Worm (Caenorhabditis elegans) whole organism, L1 larva: ENCODE data around the gene mks-3.
A peak's percentile ranks its signal among the peaks of the same experiment; 100 is the strongest.

Experiments
- C34B4.2 ChIP-seq: sonication (generic microtip); optimal IDR thresholded peaks from 2 replicates; lab custom pipeline; 2017; ENCODE audit warnings: mild to moderate bottlenecking, missing genetic modification characterization, missing compliant biosample characterization
- F16B12.6 ChIP-seq: fragments of 150-350 bp; optimal IDR thresholded peaks from 2 replicates; lab custom pipeline; 2014; ENCODE audit warnings: missing biosample characterization, missing genetic modification characterization
- Y116A8C.19 ChIP-seq: sonication (generic microtip); optimal IDR thresholded peaks from 2 replicates; lab custom pipeline; 2016; ENCODE audit warnings: missing compliant biosample characterization, missing genetic modification characterization, borderline replicate concordance
- aha-1 ChIP-seq: fragments of 150-350 bp; optimal IDR thresholded peaks from 2 replicates; lab custom pipeline; 2014; ENCODE audit warnings: missing biosample characterization, missing genetic modification characterization
- aly-2 ChIP-seq: fragments of 150-350 bp; optimal IDR thresholded peaks from 2 replicates; lab custom pipeline; 2014; ENCODE audit warnings: missing biosample characterization, missing genetic modification characterization
- ama-1 ChIP-seq: fragments of 150-350 bp; optimal IDR thresholded peaks from 2 replicates; lab custom pipeline; 2014
- blmp-1 ChIP-seq: fragments of 150-350 bp; optimal IDR thresholded peaks from 2 replicates; lab custom pipeline; 2014; ENCODE audit warnings: missing biosample characterization, missing genetic modification characterization
- ceh-82 ChIP-seq, 3 experiments: fragments of 150-350 bp in 1 of 3; sonication (generic microtip) in 2 of 3; optimal IDR thresholded peaks; 2 replicates each; lab custom pipeline; 2014 to 2017; ENCODE audit warnings: missing biosample characterization in 3 of 3, missing genetic modification characterization in 3 of 3
- ceh-88 ChIP-seq: fragments of 200-800 bp; sonication (Bioruptor generic); IDR thresholded peaks from 2 replicates; pipeline ENCODE4 v1.3.6; 2022; ENCODE audit warnings: missing genetic modification characterization, missing compliant biosample characterization
- dpl-1 ChIP-seq, 3 experiments: fragments of 150-350 bp in 2 of 3; sonication (generic microtip) in 1 of 3; optimal IDR thresholded peaks; 2 replicates each; lab custom pipeline; 2014 to 2017; ENCODE audit warnings: missing biosample characterization in 3 of 3, missing genetic modification characterization in 3 of 3, missing genetic modification reagents in 3 of 3
- dsc-1 ChIP-seq: sonication (generic microtip); optimal IDR thresholded peaks from 2 replicates; lab custom pipeline; 2016; ENCODE audit warnings: mild to moderate bottlenecking, missing genetic modification characterization, missing compliant biosample characterization
- efl-1 ChIP-seq, 4 experiments: fragments of 150-350 bp; optimal IDR thresholded peaks in 3 of 4; peaks in 1 of 4; 1 replicate in 1 of 4; 2 replicates in 3 of 4; lab custom pipeline; 2014; ENCODE audit warnings: missing biosample characterization in 2 of 4, missing genetic modification characterization in 2 of 4, missing genetic modification reagents in 2 of 4
- egl-27 ChIP-seq, 2 experiments: fragments of 150-350 bp in 1 of 2; sonication (generic microtip); optimal IDR thresholded peaks; 3 replicates each; lab custom pipeline; 2017 to 2018; ENCODE audit warnings: missing biosample characterization in 2 of 2, missing genetic modification characterization in 2 of 2, missing genetic modification reagents in 2 of 2
- elt-3 ChIP-seq, 6 experiments: fragments of 150-350 bp in 1 of 6; sonication (generic microtip); optimal IDR thresholded peaks; 2 replicates each; lab custom pipeline; 2017 to 2018; ENCODE audit warnings: missing biosample characterization in 6 of 6, missing genetic modification characterization in 6 of 6, inconsistent platforms in 1 of 6
- ets-5 ChIP-seq: fragments of 200-800 bp; sonication (Bioruptor generic); IDR thresholded peaks from 2 replicates; pipeline ENCODE4 v1.3.6; 2022; ENCODE audit warnings: missing genetic modification characterization, missing compliant biosample characterization
- fkh-10 ChIP-seq: sonication (generic microtip); optimal IDR thresholded peaks from 2 replicates; lab custom pipeline; 2017; ENCODE audit warnings: missing biosample characterization, missing genetic modification reagents, missing genetic modification characterization
- fkh-8 ChIP-seq: sonication (generic microtip); optimal IDR thresholded peaks from 2 replicates; lab custom pipeline; 2016; ENCODE audit warnings: mild to moderate bottlenecking, missing genetic modification characterization, missing compliant biosample characterization
- hlh-17 ChIP-seq: fragments of 200-800 bp; sonication (Bioruptor generic); optimal IDR thresholded peaks from 2 replicates; lab custom pipeline; 2018; ENCODE audit warnings: missing genetic modification characterization, mild to moderate bottlenecking, missing compliant biosample characterization, moderate library complexity, borderline replicate concordance
- hlh-4 ChIP-seq: sonication (generic microtip); optimal IDR thresholded peaks from 2 replicates; lab custom pipeline; 2016; ENCODE audit warnings: mild to moderate bottlenecking, missing genetic modification characterization, missing compliant biosample characterization
- hpl-2 ChIP-seq: fragments of 150-350 bp; optimal IDR thresholded peaks from 2 replicates; lab custom pipeline; 2014; ENCODE audit warnings: missing biosample characterization, missing genetic modification reagents, missing genetic modification characterization
- lin-15B ChIP-seq: fragments of 150-350 bp; sonication (generic microtip); optimal IDR thresholded peaks from 3 replicates; lab custom pipeline; 2014; ENCODE audit warnings: missing biosample characterization, missing genetic modification characterization
- lin-35 ChIP-seq, 2 experiments: fragments of 150-350 bp; optimal IDR thresholded peaks; 2 replicates each; lab custom pipeline; 2014; ENCODE audit warnings: missing biosample characterization in 2 of 2, missing genetic modification characterization in 2 of 2, missing genetic modification reagents in 2 of 2
- lin-39 ChIP-seq: fragments of 150-350 bp; optimal IDR thresholded peaks from 2 replicates; lab custom pipeline; 2014; ENCODE audit warnings: missing biosample characterization, missing genetic modification reagents, missing genetic modification characterization
- mdl-1 ChIP-seq, 2 experiments: fragments of 150-350 bp; optimal IDR thresholded peaks; 2 replicates each; lab custom pipeline; 2014 to 2017; ENCODE audit warnings: missing biosample characterization in 2 of 2, missing genetic modification characterization in 2 of 2, inconsistent platforms in 1 of 2
- mef-2 ChIP-seq: fragments of 150-350 bp; optimal IDR thresholded peaks from 2 replicates; lab custom pipeline; 2014; ENCODE audit warnings: missing biosample characterization, missing genetic modification characterization
- nhr-20 ChIP-seq: sonication (generic microtip); optimal IDR thresholded peaks from 2 replicates; lab custom pipeline; 2016; ENCODE audit warnings: mild to moderate bottlenecking, missing genetic modification characterization, missing compliant biosample characterization
- nhr-28 ChIP-seq: fragments of 150-350 bp; optimal IDR thresholded peaks from 2 replicates; lab custom pipeline; 2014; ENCODE audit warnings: missing biosample characterization, missing genetic modification characterization
- nhr-71 ChIP-seq: sonication (generic microtip); optimal IDR thresholded peaks from 2 replicates; lab custom pipeline; 2016; ENCODE audit warnings: mild to moderate bottlenecking, missing genetic modification characterization, moderate library complexity, missing compliant biosample characterization
- nhr-76 ChIP-seq: sonication (generic microtip); optimal IDR thresholded peaks from 2 replicates; lab custom pipeline; 2017; ENCODE audit warnings: missing biosample characterization, missing genetic modification characterization
- nhr-77 ChIP-seq: fragments of 150-350 bp; optimal IDR thresholded peaks from 2 replicates; lab custom pipeline; 2014; ENCODE audit warnings: missing biosample characterization, missing genetic modification characterization
- nhr-90 ChIP-seq: sonication (generic microtip); optimal IDR thresholded peaks from 2 replicates; lab custom pipeline; 2016; ENCODE audit warnings: mild to moderate bottlenecking, missing genetic modification characterization, missing compliant biosample characterization; ENCODE audit not compliant: poor library complexity
- pax-3 ChIP-seq: fragments of 200-800 bp; sonication (Bioruptor generic); optimal IDR thresholded peaks from 2 replicates; lab custom pipeline; 2018; ENCODE audit warnings: mild to moderate bottlenecking, missing genetic modification characterization, moderate library complexity, missing compliant biosample characterization
- pqm-1 ChIP-seq: sonication (generic microtip); optimal IDR thresholded peaks from 3 replicates; lab custom pipeline; 2017; ENCODE audit warnings: missing biosample characterization, missing genetic modification characterization
- rnt-1 ChIP-seq: sonication (generic microtip); optimal IDR thresholded peaks from 2 replicates; lab custom pipeline; 2016; ENCODE audit warnings: mild to moderate bottlenecking, missing genetic modification characterization, moderate library complexity, missing compliant biosample characterization
- snu-23 ChIP-seq: sonication (generic microtip); optimal IDR thresholded peaks from 2 replicates; lab custom pipeline; 2016; ENCODE audit warnings: missing genetic modification characterization, missing compliant biosample characterization
- sox-4 ChIP-seq: sonication (generic microtip); optimal IDR thresholded peaks from 2 replicates; lab custom pipeline; 2016; ENCODE audit warnings: missing genetic modification characterization, missing compliant biosample characterization
- sup-37 ChIP-seq: fragments of 200-800 bp; sonication (Bioruptor generic); optimal IDR thresholded peaks from 2 replicates; lab custom pipeline; 2018; ENCODE audit warnings: mild to moderate bottlenecking, missing genetic modification characterization, missing compliant biosample characterization
- xbp-1 ChIP-seq: sonication (generic microtip); optimal IDR thresholded peaks from 2 replicates; lab custom pipeline; 2016; ENCODE audit warnings: missing genetic modification characterization, missing compliant biosample characterization
- zip-4 ChIP-seq: fragments of 200-800 bp; sonication (Bioruptor generic); optimal IDR thresholded peaks from 2 replicates; lab custom pipeline; 2018; ENCODE audit warnings: mild to moderate bottlenecking, missing genetic modification characterization, moderate library complexity, missing compliant biosample characterization
- ztf-11 ChIP-seq, 2 experiments: sonication (generic microtip); optimal IDR thresholded peaks; 2 replicates each; lab custom pipeline; 2016 to 2017; ENCODE audit warnings: missing genetic modification characterization in 2 of 2, missing biosample characterization in 1 of 2, missing compliant biosample characterization in 1 of 2

Gene mks-3

ce11 chrII:7605306-7605705 lies 21.9 kb upstream of the mks-3 start, which contains the start of gene osm-8:
Gene osm-8, minus strand, starts transcription at chrII:7605406.
- TF ChIP-seq nhr-90 (tag; lab: Kevin White, UChicago) = no peak
- peak; percentile 44 for TF ChIP-seq blmp-1 (tag; lab: Kevin White, UChicago)
- TF ChIP-seq egl-27 (tag; optimal IDR thresholded peaks at IDR 0.05; lab: Kevin White, UChicago) = no peak

- no peak for TF ChIP-seq Y116A8C.19
- no peak for TF ChIP-seq mdl-1 (tag; optimal IDR thresholded peaks at IDR 0.05; lab: Kevin White, UChicago)
- TF ChIP-seq fkh-10 (GFP tag; lab: Kevin White, UChicago) = no peak
- TF ChIP-seq ama-1 (lab: Kevin White, UChicago) = no peak
- TF ChIP-seq nhr-76 (tag; lab: Kevin White, UChicago) = no peak
- TF ChIP-seq sup-37 (GFP tag; lab: Kevin White, UChicago) = no peak
- TF ChIP-seq elt-3 (tag; optimal IDR thresholded peaks at IDR 0.05; lab: Kevin White, UChicago) = no peak
- no peak for TF ChIP-seq hpl-2 (GFP tag; lab: Kevin White, UChicago)
- no peak for TF ChIP-seq nhr-71 (tag; lab: Kevin White, UChicago)
- TF ChIP-seq dsc-1 = no peak
- TF ChIP-seq aly-2 (tag; lab: Kevin White, UChicago) = no peak
- no peak for TF ChIP-seq hlh-17 (GFP tag; lab: Kevin White, UChicago)
These were observed 15.9 kb upstream of the mks-3 start, which contains the start of gene npp-21 for ce11 chrII:7599357-7599756. Gene npp-21, plus strand, starts transcription at chrII:7599657.

ce11 chrII:7598702-7599314 lies 15.4 kb upstream of the mks-3 start, which contains the start of gene pgam-5:
Gene pgam-5, minus strand, starts transcription at chrII:7598752.
- TF ChIP-seq F16B12.6 (tag; lab: Kevin White, UChicago) (peak; percentile 87), snu-23 (GFP tag; lab: Kevin White, UChicago) (peak; percentile 28), efl-1 (optimal IDR thresholded peaks at IDR 0.05; lab: Kevin White, UChicago) (peak in 1 of 2 experiments; percentile 7), efl-1 (GFP tag; optimal IDR thresholded peaks at IDR 0.05 in 1 of 2; lab: Kevin White, UChicago) (peak; percentile 47 to 95), lin-39 (tag; lab: Kevin White, UChicago) (no peak), dpl-1 (GFP tag; optimal IDR thresholded peaks at IDR 0.05; lab: Kevin White, UChicago) (peak in 2 of 3 experiments; percentile 52 to 59), lin-35 (GFP tag; optimal IDR thresholded peaks at IDR 0.05; lab: Kevin White, UChicago) (peak; percentile 11 to 55), ama-1 (lab: Kevin White, UChicago) (no peak), mef-2 (tag; lab: Kevin White, UChicago) (no peak)

ce11 chrII:7594812-7595211 lies 11.4 kb upstream of the mks-3 start, which contains the start of gene syd-1:
Gene syd-1, minus strand, starts transcription at chrII:7594912.
- TF ChIP-seq pax-3 (no peak), C34B4.2 (tag; lab: Kevin White, UChicago) (no peak), xbp-1 (tag; lab: Kevin White, UChicago) (no peak), hlh-4 (tag; lab: Kevin White, UChicago) (no peak), rnt-1 (no peak), aha-1 (tag; lab: Kevin White, UChicago) (no peak), ets-5 (GFP tag; lab: Robert Waterston, UW) (no peak), ztf-11 (tag; optimal IDR thresholded peaks at IDR 0.05; lab: Kevin White, UChicago) (no peak), fkh-8 (tag; lab: Kevin White, UChicago) (no peak), ceh-82 (tag; optimal IDR thresholded peaks at IDR 0.05; lab: Kevin White, UChicago) (no peak), nhr-77 (tag; lab: Kevin White, UChicago) (no peak), lin-15B (no peak), nhr-20 (no peak), sox-4 (tag; lab: Kevin White, UChicago) (no peak), pqm-1 (tag; lab: Kevin White, UChicago) (no peak), nhr-28 (tag; lab: Kevin White, UChicago) (no peak), zip-4 (GFP tag; lab: Kevin White, UChicago) (no peak), Y116A8C.19 (no peak), ceh-88 (GFP tag; lab: Robert Waterston, UW) (no peak)
